Worm (Caenorhabditis elegans): ENCODE measurements around the gene K01D12.9.
A peak's percentile ranks its signal among the peaks of the same experiment; 100 is the strongest.

K01D12.9 gene

DNA sequence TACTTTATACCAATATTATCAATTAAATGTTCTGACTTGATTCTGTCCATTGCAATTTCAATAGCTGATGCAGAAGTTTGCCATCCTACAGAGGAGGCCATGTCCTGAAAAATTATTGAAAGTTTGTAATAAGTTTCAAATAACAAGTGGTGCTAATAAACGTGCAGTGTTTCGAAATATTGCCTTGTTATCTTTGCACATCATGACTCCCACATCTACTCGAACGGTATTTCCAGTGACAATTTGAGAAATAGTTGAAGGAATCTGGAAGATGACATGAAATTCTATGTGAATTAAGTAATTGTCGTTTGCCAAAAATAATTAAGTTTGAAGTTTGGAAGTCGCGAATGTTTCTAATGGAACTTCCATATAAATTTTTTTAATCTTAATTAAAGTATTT, 35.0 kb downstream of the K01D12.9 start, which contains the start of gene gcy-13:
Gene gcy-13, minus strand, starts transcription at position 101 of the 400 bp plus-strand sequence.
- TF ChIP-seq nhr-23 (tag; optimal IDR thresholded peaks at IDR 0.05) = no peak
- TF ChIP-seq fos-1 (tag; optimal IDR thresholded peaks at IDR 0.05) = no peak
- TF ChIP-seq ama-1 (optimal IDR thresholded peaks at IDR 0.05) = no peak
- TF ChIP-seq lin-39 (tag; optimal IDR thresholded peaks at IDR 0.05) = no peak
- no peak for TF ChIP-seq mdl-1 (tag; optimal IDR thresholded peaks at IDR 0.05)
- TF ChIP-seq ztf-4 (tag; optimal IDR thresholded peaks at IDR 0.05) = no peak
- TF ChIP-seq mml-1 (tag; optimal IDR thresholded peaks at IDR 0.05) = no peak
- no peak for TF ChIP-seq elt-2 (tag; optimal IDR thresholded peaks at IDR 0.05)
- TF ChIP-seq pqm-1 (tag; optimal IDR thresholded peaks at IDR 0.05) = no peak
- no peak for TF ChIP-seq nhr-12 (tag; optimal IDR thresholded peaks at IDR 0.05)
- TF ChIP-seq eor-1 (tag; optimal IDR thresholded peaks at IDR 0.05) = no peak
- no peak for TF ChIP-seq ceh-28 (tag; optimal IDR thresholded peaks at IDR 0.05)
- TF ChIP-seq lsy-12 (tag; optimal IDR thresholded peaks at IDR 0.05) = no peak
- no peak for TF ChIP-seq egl-5 (tag; optimal IDR thresholded peaks at IDR 0.05)
- TF ChIP-seq nhr-43 (tag; optimal IDR thresholded peaks at IDR 0.05; ENCODE audit: poor library complexity, severe bottlenecking) = no peak
- TF ChIP-seq hmg-11 (tag; optimal IDR thresholded peaks at IDR 0.05) = no peak
- no peak for TF ChIP-seq zag-1 (tag; optimal IDR thresholded peaks at IDR 0.05)
- no peak for TF ChIP-seq ceh-82 (tag; optimal IDR thresholded peaks at IDR 0.05)
- no peak for TF ChIP-seq fkh-10 (GFP tag; optimal IDR thresholded peaks at IDR 0.05)
- TF ChIP-seq egl-27 (tag; optimal IDR thresholded peaks at IDR 0.05) = no peak

- no peak for TF ChIP-seq nhr-237 (tag; optimal IDR thresholded peaks at IDR 0.05)
- TF ChIP-seq pha-4 (tag; optimal IDR thresholded peaks at IDR 0.05) = peak; percentile 81
Measured at ce11 chrV:12365104-12365503, 39.3 kb downstream of the K01D12.9 start, which contains the start of gene fipr-2. Gene fipr-2 (plus strand): TSS chrV:12365348.

ce11 chrV:12361644-12362043, 42.8 kb downstream of the K01D12.9 start, which contains the start of gene fipr-1:
Gene fipr-1 (minus strand): TSS chrV:12361744.
- no peak for TF ChIP-seq nhr-12 (tag; optimal IDR thresholded peaks at IDR 0.05)
- TF ChIP-seq tbx-2 (tag; optimal IDR thresholded peaks at IDR 0.05) = no peak
- no peak for TF ChIP-seq mdl-1 (tag; optimal IDR thresholded peaks at IDR 0.05)
- no peak for TF ChIP-seq eor-1 (tag; optimal IDR thresholded peaks at IDR 0.05)
- TF ChIP-seq ztf-4 (tag; optimal IDR thresholded peaks at IDR 0.05) = no peak
- no peak for TF ChIP-seq lin-15B (tag; optimal IDR thresholded peaks at IDR 0.05)
- TF ChIP-seq fos-1 (tag; optimal IDR thresholded peaks at IDR 0.05) = no peak
- no peak for TF ChIP-seq egl-5 (tag; optimal IDR thresholded peaks at IDR 0.05)
- no peak for TF ChIP-seq egl-27 (tag; optimal IDR thresholded peaks at IDR 0.05)
- TF ChIP-seq sea-2 (GFP tag; optimal IDR thresholded peaks at IDR 0.05) = no peak
- TF ChIP-seq elt-1 (tag; optimal IDR thresholded peaks at IDR 0.05) = no peak
- TF ChIP-seq daf-12 (tag; optimal IDR thresholded peaks at IDR 0.05) = no peak
- no peak for TF ChIP-seq nhr-43 (tag; optimal IDR thresholded peaks at IDR 0.05; ENCODE audit: poor library complexity, severe bottlenecking)
- no peak for TF ChIP-seq skn-1 (tag; optimal IDR thresholded peaks at IDR 0.05)
- no peak for TF ChIP-seq elt-2 (tag; optimal IDR thresholded peaks at IDR 0.05)
- TF ChIP-seq ceh-82 (tag; optimal IDR thresholded peaks at IDR 0.05) = no peak
- TF ChIP-seq nhr-67 (tag; optimal IDR thresholded peaks at IDR 0.05) = no peak
- TF ChIP-seq lsy-12 (tag; optimal IDR thresholded peaks at IDR 0.05) = no peak

DNA sequence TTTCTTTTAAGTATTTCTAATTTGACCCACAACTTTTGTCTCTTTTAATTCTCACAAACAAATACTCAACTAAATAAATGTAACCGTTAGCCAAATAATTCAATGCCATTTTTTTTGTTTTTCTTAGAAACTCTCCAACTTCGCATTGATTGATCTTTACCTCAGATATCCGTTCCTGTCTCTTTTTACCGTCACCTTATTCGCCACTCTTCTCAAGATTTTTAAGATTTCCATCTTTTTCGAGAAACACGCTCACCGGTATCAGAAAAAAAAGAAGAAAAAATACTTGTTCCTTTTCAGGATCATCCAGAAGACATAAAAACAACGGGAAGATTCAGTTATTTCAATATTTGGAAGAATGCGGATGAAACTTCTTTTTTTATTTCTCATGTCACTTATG, 46.1 kb downstream of the K01D12.9 start, which contains the start of gene F23H12.5:
Gene F23H12.5, plus strand, starts transcription at position 301 of the 400 bp plus-strand sequence.
- no peak for TF ChIP-seq skn-1 (tag; optimal IDR thresholded peaks at IDR 0.05)
- TF ChIP-seq elt-3 (tag; optimal IDR thresholded peaks at IDR 0.05) = no peak
- TF ChIP-seq nhr-12 (tag; optimal IDR thresholded peaks at IDR 0.05) = no peak
- no peak for TF ChIP-seq nhr-67 (tag; optimal IDR thresholded peaks at IDR 0.05)
- TF ChIP-seq aly-2 (tag; optimal IDR thresholded peaks at IDR 0.05) = no peak
- TF ChIP-seq ceh-9 (tag; optimal IDR thresholded peaks at IDR 0.05) = no peak
- TF ChIP-seq mdl-1 (tag; optimal IDR thresholded peaks at IDR 0.05) = no peak
- TF ChIP-seq nhr-76 (tag; optimal IDR thresholded peaks at IDR 0.05) = no peak
- no peak for TF ChIP-seq zag-1 (tag; optimal IDR thresholded peaks at IDR 0.05)
- TF ChIP-seq ceh-28 (tag; optimal IDR thresholded peaks at IDR 0.05) = no peak
- TF ChIP-seq hmg-11 (tag; optimal IDR thresholded peaks at IDR 0.05) = no peak
- TF ChIP-seq nhr-11 (tag; optimal IDR thresholded peaks at IDR 0.05) = no peak
- no peak for TF ChIP-seq pha-4 (tag; optimal IDR thresholded peaks at IDR 0.05)
- TF ChIP-seq ama-1 (optimal IDR thresholded peaks at IDR 0.05) = no peak
- TF ChIP-seq nfya-1 (tag; optimal IDR thresholded peaks at IDR 0.05; ENCODE audit: insufficient read depth) = no peak
- no peak for TF ChIP-seq egl-5 (tag; optimal IDR thresholded peaks at IDR 0.05)
- no peak for TF ChIP-seq pqm-1 (tag; optimal IDR thresholded peaks at IDR 0.05)
- TF ChIP-seq fkh-2 (tag; optimal IDR thresholded peaks at IDR 0.05) = no peak

All from whole organism, L3 larva.